Worm (Caenorhabditis elegans) whole organism, young adult: Measurements from ENCODE around the gene Y59H11AM.4.

ENCODE experiments used
- F10E7.11 ChIP-seq: sonication (generic microtip); optimal IDR thresholded peaks from 2 replicates; lab custom pipeline; 2017; ENCODE audit warnings: mild to moderate bottlenecking, missing genetic modification characterization, moderate library complexity, missing compliant biosample characterization
- F33H1.4 ChIP-seq: fragments of 200-800 bp; sonication (Bioruptor generic); IDR thresholded peaks from 2 replicates; pipeline ENCODE4 v1.3.6; 2022; ENCODE audit warnings: missing genetic modification reagents, missing genetic modification characterization, missing compliant biosample characterization
- F57A8.1 ChIP-seq: fragments of 200-800 bp; sonication (Bioruptor generic); optimal IDR thresholded peaks from 2 replicates; lab custom pipeline; 2018; ENCODE audit warnings: mild to moderate bottlenecking, missing genetic modification characterization, moderate library complexity, missing compliant biosample characterization
- F57C9.4 ChIP-seq: sonication (generic microtip); optimal IDR thresholded peaks from 2 replicates; lab custom pipeline; 2017; ENCODE audit warnings: mild to moderate bottlenecking, missing genetic modification characterization, missing compliant biosample characterization
- ama-1 ChIP-seq, 3 experiments: fragments of 150-350 bp in 1 of 3; sonication (generic microtip) in 2 of 3; optimal IDR thresholded peaks; 2 replicates each; lab custom pipeline; 2014 to 2018; ENCODE audit warnings: missing biosample characterization in 2 of 3, missing genetic modification characterization in 2 of 3, missing genetic modification reagents in 2 of 3
- aptf-2 ChIP-seq: fragments of 200-800 bp; sonication (Bioruptor generic); conservative IDR thresholded peaks from 2 replicates; pipeline ENCODE4 v1.3.6; 2022; ENCODE audit warnings: missing genetic modification reagents, missing genetic modification characterization, missing compliant biosample characterization
- atf-7 ChIP-seq: sonication (generic microtip); optimal IDR thresholded peaks from 2 replicates; lab custom pipeline; 2017; ENCODE audit warnings: mild to moderate bottlenecking, missing genetic modification characterization, missing compliant biosample characterization
- attf-6 ChIP-seq: fragments of 200-800 bp; sonication (Bioruptor generic); IDR thresholded peaks from 2 replicates; pipeline ENCODE4 v1.3.6; 2022; ENCODE audit warnings: missing genetic modification reagents, missing genetic modification characterization, missing compliant biosample characterization
- ccch-3 ChIP-seq: fragments of 200-800 bp; sonication (Bioruptor generic); optimal IDR thresholded peaks from 2 replicates; lab custom pipeline; 2018; ENCODE audit warnings: mild to moderate bottlenecking, missing genetic modification characterization, missing compliant biosample characterization
- cebp-1 ChIP-seq, 2 experiments: fragments of 200-800 bp in 1 of 2; sonication (Bioruptor generic) in 1 of 2; sonication (generic microtip) in 1 of 2; IDR thresholded peaks in 1 of 2; optimal IDR thresholded peaks in 1 of 2; 2 replicates each; pipeline versions ENCODE4 v1.3.6 to Lab custom; 2017 to 2022; ENCODE audit warnings: missing compliant biosample characterization in 2 of 2, missing genetic modification characterization in 2 of 2, mild to moderate bottlenecking in 1 of 2, missing genetic modification reagents in 1 of 2, moderate library complexity in 1 of 2
- ceh-91 ChIP-seq: fragments of 200-800 bp; sonication (Bioruptor generic); IDR thresholded peaks from 2 replicates; pipeline ENCODE4 v1.3.6; 2022; ENCODE audit warnings: missing genetic modification reagents, missing genetic modification characterization, missing compliant biosample characterization
- die-1 ChIP-seq: sonication (generic microtip); optimal IDR thresholded peaks from 2 replicates; lab custom pipeline; 2016; ENCODE audit warnings: missing genotype, mild to moderate bottlenecking, missing genetic modification characterization, missing compliant biosample characterization
- fkh-3 ChIP-seq: sonication (generic microtip); optimal IDR thresholded peaks from 2 replicates; lab custom pipeline; 2016; ENCODE audit warnings: mild to moderate bottlenecking, missing genetic modification characterization, missing compliant biosample characterization
- hmg-1.2 ChIP-seq: fragments of 200-800 bp; sonication (Bioruptor generic); IDR thresholded peaks from 2 replicates; pipeline ENCODE4 v1.3.6; 2022; ENCODE audit warnings: missing genetic modification reagents, missing genetic modification characterization, missing compliant biosample characterization
- lag-1 ChIP-seq: fragments of 200-800 bp; sonication (Bioruptor generic); IDR thresholded peaks from 2 replicates; pipeline ENCODE4 v1.3.6; 2022; ENCODE audit warnings: missing genetic modification reagents, missing genetic modification characterization, missing compliant biosample characterization
- lin-35 ChIP-seq, 3 experiments: fragments of 150-350 bp in 2 of 3; sonication (generic microtip) in 1 of 3; optimal IDR thresholded peaks; 2 replicates each; lab custom pipeline; 2014 to 2018; ENCODE audit warnings: missing biosample characterization in 3 of 3, missing genetic modification characterization in 3 of 3, missing genetic modification reagents in 3 of 3
- lin-54 ChIP-seq: fragments of 200-800 bp; sonication (Bioruptor generic); optimal IDR thresholded peaks from 2 replicates; lab custom pipeline; 2018; ENCODE audit warnings: mild to moderate bottlenecking, missing genetic modification characterization, missing compliant biosample characterization
- lsl-1 ChIP-seq: fragments of 200-800 bp; sonication (Bioruptor generic); optimal IDR thresholded peaks from 2 replicates; lab custom pipeline; 2018; ENCODE audit warnings: mild to moderate bottlenecking, missing genetic modification characterization, moderate library complexity, missing compliant biosample characterization
- madf-6 ChIP-seq: fragments of 200-800 bp; sonication (Bioruptor generic); IDR thresholded peaks from 2 replicates; pipeline ENCODE4 v1.3.6; 2022; ENCODE audit warnings: missing genetic modification reagents, missing genetic modification characterization, missing compliant biosample characterization
- mcd-1 ChIP-seq: fragments of 200-800 bp; sonication (Bioruptor generic); IDR thresholded peaks from 2 replicates; pipeline ENCODE4 v1.3.6; 2022; ENCODE audit warnings: missing genetic modification reagents, missing genetic modification characterization, missing compliant biosample characterization
- nfya-1 ChIP-seq: sonication (generic microtip); optimal IDR thresholded peaks from 2 replicates; lab custom pipeline; 2017; ENCODE audit warnings: antibody characterized with exemption, missing compliant biosample characterization, missing genetic modification characterization, borderline replicate concordance; ENCODE audit not compliant: insufficient read depth
- nhr-80 ChIP-seq: sonication (generic microtip); optimal IDR thresholded peaks from 2 replicates; lab custom pipeline; 2016; ENCODE audit warnings: missing genetic modification characterization, missing compliant biosample characterization
- rec-8 ChIP-seq, 2 experiments: sonication (generic microtip); optimal IDR thresholded peaks; 2 replicates each; lab custom pipeline; 2016; ENCODE audit warnings: mild to moderate bottlenecking in 2 of 2, missing genetic modification characterization in 2 of 2, missing genetic modification reagents in 2 of 2, missing genotype in 2 of 2, missing biosample characterization in 1 of 2, missing compliant biosample characterization in 1 of 2, moderate library complexity in 1 of 2
- sea-2 ChIP-seq: fragments of 200-800 bp; sonication (Bioruptor generic); IDR thresholded peaks from 2 replicates; pipeline ENCODE4 v1.3.6; 2022; ENCODE audit warnings: missing genetic modification characterization, missing compliant biosample characterization
- snpc-1.3 ChIP-seq: sonication (generic microtip); optimal IDR thresholded peaks from 2 replicates; lab custom pipeline; 2017; ENCODE audit warnings: missing genetic modification characterization, mild to moderate bottlenecking, missing compliant biosample characterization, antibody characterized with exemption, moderate library complexity, missing genotype, missing genetic modification reagents; ENCODE audit not compliant: insufficient read depth
- sptf-2 ChIP-seq: fragments of 200-800 bp; sonication (Bioruptor generic); optimal IDR thresholded peaks from 2 replicates; lab custom pipeline; 2018; ENCODE audit warnings: mild to moderate bottlenecking, missing genetic modification characterization, missing compliant biosample characterization
- tbx-9 ChIP-seq: sonication (generic microtip); optimal IDR thresholded peaks from 2 replicates; lab custom pipeline; 2016; ENCODE audit warnings: borderline replicate concordance, missing genetic modification characterization, inconsistent platforms, missing compliant biosample characterization
- tlf-1 ChIP-seq: fragments of 200-800 bp; sonication (Bioruptor generic); optimal IDR thresholded peaks from 2 replicates; lab custom pipeline; 2018; ENCODE audit warnings: mild to moderate bottlenecking, missing genetic modification characterization, missing compliant biosample characterization
- unc-62 ChIP-seq: fragments of 150-350 bp; optimal IDR thresholded peaks from 2 replicates; lab custom pipeline; 2014; ENCODE audit warnings: missing biosample characterization, missing genetic modification reagents, missing genetic modification characterization
- ztf-25 ChIP-seq: fragments of 200-800 bp; sonication (Bioruptor generic); IDR thresholded peaks from 2 replicates; pipeline ENCODE4 v1.3.6; 2022; ENCODE audit warnings: missing genetic modification reagents, missing genetic modification characterization, missing compliant biosample characterization

Gene Y59H11AM.4

DNA sequence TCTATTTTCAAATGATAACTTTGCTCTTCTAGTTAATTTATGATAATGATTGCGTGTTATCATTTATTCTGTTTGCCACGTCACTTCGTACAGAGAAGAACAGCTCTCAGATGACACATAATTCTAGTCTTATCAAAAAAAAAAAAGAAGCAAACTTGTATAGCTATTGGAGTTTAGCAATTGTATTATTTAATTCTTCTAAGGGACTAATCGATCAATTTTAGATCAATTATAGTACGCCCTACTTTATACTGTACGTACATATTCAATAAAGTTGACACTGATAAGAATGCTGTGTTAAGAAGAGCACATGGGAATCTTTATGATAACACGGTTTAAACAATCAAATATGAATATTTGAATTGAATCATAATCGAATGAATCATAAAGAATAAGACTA is 27.9 kb downstream of the Y59H11AM.4 start:
- TF ChIP-seq tlf-1 (no peak), atf-7 (tag; lab: Kevin White, UChicago) (peak; percentile 39), nhr-80 (tag; lab: Kevin White, UChicago) (peak; percentile 81)

DNA sequence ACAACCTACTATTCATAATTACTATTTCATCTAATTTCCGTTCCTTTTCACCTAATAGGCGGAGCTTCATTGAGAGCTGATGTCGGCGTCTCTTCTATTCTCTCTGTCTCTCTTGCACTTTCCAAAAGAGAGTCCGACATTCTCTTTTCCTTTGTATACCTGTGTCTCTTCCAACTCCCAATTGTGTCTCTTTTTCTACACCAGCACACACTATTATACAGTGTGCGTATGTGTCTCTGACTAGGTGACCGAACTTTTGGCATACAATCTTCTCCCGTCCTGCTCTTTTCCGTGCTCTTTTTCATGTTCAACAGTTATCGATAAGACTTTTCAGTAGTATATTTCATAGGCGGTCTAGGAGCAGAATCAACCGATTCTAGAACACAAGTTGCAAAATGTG is 29.9 kb downstream of the Y59H11AM.4 start:
- TF ChIP-seq nhr-80 (tag; lab: Kevin White, UChicago) (peak; percentile 76), ama-1 (optimal IDR thresholded peaks at IDR 0.05; lab: Kevin White, UChicago) (no peak), ama-1 (GFP tag; optimal IDR thresholded peaks at IDR 0.05; lab: Kevin White, UChicago) (no peak), lin-54 (GFP tag; lab: Kevin White, UChicago) (peak; percentile 2)

ce11 chrIV:8539645-8540044 is 30.5 kb downstream of the Y59H11AM.4 start:
- TF ChIP-seq F57C9.4 (tag; lab: Kevin White, UChicago), result no peak
- peak; percentile 44 for TF ChIP-seq nhr-80 (tag; lab: Kevin White, UChicago)
- TF ChIP-seq F10E7.11, result no peak
- TF ChIP-seq die-1, result no peak
- no peak for TF ChIP-seq attf-6 (GFP tag; lab: Robert Waterston, UW)
- no peak; the same call in 1 of the 2 replicates for TF ChIP-seq cebp-1 (GFP tag; IDR thresholded peaks at IDR 0.05; lab: Robert Waterston, UW)
- TF ChIP-seq cebp-1 (tag; optimal IDR thresholded peaks at IDR 0.05; lab: Kevin White, UChicago), result peak; percentile 26
- no peak for TF ChIP-seq snpc-1.3 (tag; lab: Kevin White, UChicago)
- TF ChIP-seq fkh-3, result no peak

- no peak for TF ChIP-seq lag-1 (GFP tag; lab: Robert Waterston, UW)
- no peak for TF ChIP-seq unc-62 (GFP tag; lab: Kevin White, UChicago)
- TF ChIP-seq aptf-2, result no peak
- TF ChIP-seq ztf-25 (GFP tag; lab: Robert Waterston, UW), result no peak
- TF ChIP-seq sea-2 (GFP tag; lab: Robert Waterston, UW), result no peak
- peak in 1 of 3 experiments; percentile 15 for TF ChIP-seq lin-35 (GFP tag; optimal IDR thresholded peaks at IDR 0.05; lab: Kevin White, UChicago)
- TF ChIP-seq nfya-1, result no peak
- peak; percentile 35; the same call in 1 of the 2 replicates for TF ChIP-seq madf-6 (GFP tag; lab: Robert Waterston, UW)
- 0 out of 2 replicates have a peak, but pooled peaks have one; percentile 9 for TF ChIP-seq F33H1.4 (GFP tag; lab: Robert Waterston, UW)
- no peak for TF ChIP-seq ccch-3 (GFP tag; lab: Kevin White, UChicago)
- no peak for TF ChIP-seq ceh-91 (GFP tag; lab: Robert Waterston, UW)
- no peak for TF ChIP-seq sptf-2 (GFP tag; lab: Kevin White, UChicago)
- TF ChIP-seq nhr-80 (tag; lab: Kevin White, UChicago), result no peak
- 0 out of 2 replicates have a peak, but pooled peaks have one; percentile 6 for TF ChIP-seq hmg-1.2
- peak; percentile 54 for TF ChIP-seq lin-54 (GFP tag; lab: Kevin White, UChicago)
- TF ChIP-seq mcd-1 (GFP tag; lab: Robert Waterston, UW), result no peak
- no peak for TF ChIP-seq rec-8 (tag; optimal IDR thresholded peaks at IDR 0.05; lab: Kevin White, UChicago)
- no peak for TF ChIP-seq die-1
- peak; percentile 71 for TF ChIP-seq lsl-1
- no peak for TF ChIP-seq tbx-9 (tag; lab: Kevin White, UChicago)
- no peak for TF ChIP-seq F57A8.1 (GFP tag; lab: Kevin White, UChicago)
Measured at ce11 chrIV:8538659-8539173, 31.4 kb downstream of the Y59H11AM.4 start, which contains the start of gene hyl-1. TSS of gene hyl-1 (plus strand) at chrIV:8539123.
